Fruit fly (Drosophila melanogaster): Measurements from ENCODE around the gene CG34450.

CG34450 gene

DNA sequence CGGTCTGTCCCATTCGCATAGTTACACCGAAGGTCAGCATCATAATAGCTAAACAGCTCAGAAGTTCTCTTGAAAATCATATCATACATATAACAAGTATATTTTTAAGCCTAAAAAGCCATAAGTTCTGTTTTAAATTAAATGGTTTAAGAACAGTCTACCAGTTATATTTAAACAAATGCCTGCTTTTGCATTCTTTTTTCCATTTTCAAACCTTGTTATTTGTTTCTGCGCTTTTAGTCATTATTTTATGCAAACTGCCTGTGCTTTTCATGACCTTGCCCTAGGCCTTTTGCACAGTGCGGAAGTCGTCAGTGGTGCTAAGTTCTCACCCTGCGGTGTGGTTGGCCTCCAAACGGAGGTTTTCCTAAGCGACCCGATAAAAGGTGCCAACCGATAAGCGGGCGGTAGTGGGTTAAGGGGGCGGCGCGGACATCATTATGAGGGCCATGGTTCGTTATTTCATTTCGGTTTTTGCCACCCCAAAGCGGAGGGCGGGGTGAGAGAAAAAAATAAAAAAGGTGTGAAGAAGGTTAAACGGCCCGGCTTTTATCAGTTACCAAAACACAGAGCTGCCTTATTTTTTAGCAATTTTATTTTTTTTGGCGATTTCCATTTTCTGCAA, 14.3 kb upstream of the CG34450 start (continued):
- TF ChIP-seq CG3919 (GFP tag; optimal IDR thresholded peaks at IDR 0.05) (peak; percentile 69), Eip93F (GFP tag; optimal IDR thresholded peaks at IDR 0.05) (no peak), eg (GFP tag; IDR thresholded peaks at IDR 0.05) (no peak), CG3032 (tag; optimal IDR thresholded peaks at IDR 0.05) (peak; percentile 27), CG6792 (GFP tag; optimal IDR thresholded peaks at IDR 0.05) (peak; percentile 72), fd85E (GFP tag; optimal IDR thresholded peaks at IDR 0.05) (no peak), Ets96B (tag; optimal IDR thresholded peaks at IDR 0.05) (peak; percentile 64), CG6276 (GFP tag; optimal IDR thresholded peaks at IDR 0.05) (peak; percentile 55), CG6854 (GFP tag; optimal IDR thresholded peaks at IDR 0.05) (peak; percentile 15), pdm3 (GFP tag; optimal IDR thresholded peaks at IDR 0.05) (peak; percentile 71), OdsH (GFP tag; optimal IDR thresholded peaks at IDR 0.05) (peak; percentile 63), Hr4 (GFP tag; optimal IDR thresholded peaks at IDR 0.05) (peak; percentile 56), CG6163 (GFP tag; IDR thresholded peaks at IDR 0.05) (no peak; the same call in 2 of the 3 replicates), CG32006 (GFP tag; optimal IDR thresholded peaks at IDR 0.05) (peak; percentile 75), Smox (GFP tag; optimal IDR thresholded peaks at IDR 0.05) (peak; percentile 62), fkh (GFP tag; optimal IDR thresholded peaks at IDR 0.05) (peak; percentile 22), lz (GFP tag; optimal IDR thresholded peaks at IDR 0.05) (peak; percentile 74)

DNA sequence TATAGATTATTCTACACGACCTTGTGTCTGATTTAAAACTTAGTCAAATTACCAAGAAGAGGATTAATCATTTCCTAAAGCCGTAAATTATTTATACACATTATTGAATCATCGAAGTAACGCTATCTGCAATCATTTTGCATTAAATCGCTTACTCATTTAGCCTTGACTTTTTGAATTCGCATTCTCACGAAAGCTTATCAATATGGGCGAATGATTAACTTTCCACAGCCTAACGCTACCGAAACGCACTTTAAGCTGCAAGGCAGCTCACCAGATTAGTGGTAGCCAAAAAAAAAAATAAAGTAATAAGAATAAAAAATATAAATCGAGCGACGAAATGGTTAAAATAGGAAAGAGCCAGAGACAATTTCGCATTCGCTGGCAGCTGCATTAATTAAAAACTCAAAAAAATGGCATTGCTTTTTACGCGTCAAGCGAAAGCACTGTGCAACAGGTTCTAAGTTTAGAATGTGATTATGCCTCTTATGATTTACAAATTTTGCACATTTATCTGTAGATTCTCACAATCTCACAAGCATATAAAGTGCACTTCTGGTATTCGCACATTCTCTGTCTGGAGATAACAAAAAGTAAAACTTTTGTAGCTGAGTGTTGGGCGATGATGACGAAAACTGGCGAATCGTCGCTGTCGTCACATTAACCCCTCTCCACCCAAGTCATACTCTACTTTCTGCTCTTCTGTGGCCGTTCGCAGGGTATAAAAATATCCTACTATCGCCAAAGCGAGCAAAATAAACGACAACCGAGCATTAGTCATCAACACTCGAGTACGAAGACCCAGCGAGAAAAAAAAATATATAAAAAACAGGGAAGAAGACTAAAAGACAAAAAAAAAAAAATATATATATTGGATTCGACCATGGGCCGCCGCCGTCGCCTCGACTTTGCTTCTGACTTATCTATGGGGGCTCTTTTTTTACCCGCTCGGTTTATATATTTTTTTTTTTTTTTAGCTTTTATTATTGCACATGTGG, 13.5 kb upstream of the CG34450 start:
- TF ChIP-seq CG6163 (GFP tag; IDR thresholded peaks at IDR 0.05) (peak; percentile 96), ss (GFP tag; optimal IDR thresholded peaks at IDR 0.05) (peak; percentile 87 to 90), Hr38 (GFP tag; optimal IDR thresholded peaks at IDR 0.05) (no peak), CG15336 (GFP tag; IDR thresholded peaks at IDR 0.05) (peak; percentile 87), CG4318 (GFP tag; optimal IDR thresholded peaks at IDR 0.05) (peak; percentile 61), Ets21C (GFP tag; optimal IDR thresholded peaks at IDR 0.05) (peak; percentile 91), CG8119 (GFP tag; IDR thresholded peaks at IDR 0.05) (peak; percentile 81), dsx (GFP tag; optimal IDR thresholded peaks at IDR 0.05; ENCODE audit: poor library complexity, severe bottlenecking) (peak; percentile 83), CG3032 (tag; optimal IDR thresholded peaks at IDR 0.05) (peak; percentile 47), CG7368 (GFP tag; optimal IDR thresholded peaks at IDR 0.05) (peak; percentile 95), CG3919 (GFP tag; optimal IDR thresholded peaks at IDR 0.05) (peak; percentile 92), Hr39 (GFP tag; optimal IDR thresholded peaks at IDR 0.05) (peak; percentile 95), CG34406 (GFP tag; optimal IDR thresholded peaks at IDR 0.05) (peak; percentile 88), spab (GFP tag; optimal IDR thresholded peaks at IDR 0.05) (peak; percentile 68), pdm3 (GFP tag; optimal IDR thresholded peaks at IDR 0.05) (peak; percentile 90), Ets96B (tag; optimal IDR thresholded peaks at IDR 0.05) (peak; percentile 87), Sox15 (GFP tag; optimal IDR thresholded peaks at IDR 0.05) (peak; percentile 88), CG8319 (GFP tag; optimal IDR thresholded peaks at IDR 0.05) (peak; percentile 90), fd59A (GFP tag; optimal IDR thresholded peaks at IDR 0.05) (peak; percentile 80), svp (GFP tag) (peak; percentile 92), fd85E (GFP tag; optimal IDR thresholded peaks at IDR 0.05) (peak; percentile 84), CG8632 (GFP tag; optimal IDR thresholded peaks at IDR 0.05) (peak; percentile 86), CG32006 (GFP tag; optimal IDR thresholded peaks at IDR 0.05) (peak; percentile 81), acj6 (GFP tag; optimal IDR thresholded peaks at IDR 0.05) (peak; percentile 92), dac (GFP tag; optimal IDR thresholded peaks at IDR 0.05) (peak; percentile 76), CG9139 (GFP tag; optimal IDR thresholded peaks at IDR 0.05) (peak; percentile 76), vri (GFP tag; optimal IDR thresholded peaks at IDR 0.05) (peak; percentile 91), net (GFP tag; optimal IDR thresholded peaks at IDR 0.05) (peak; percentile 84), CG11902 (GFP tag; optimal IDR thresholded peaks at IDR 0.05) (peak; percentile 86), Sox102F (GFP tag; optimal IDR thresholded peaks at IDR 0.05) (peak; percentile 93), OdsH (GFP tag; optimal IDR thresholded peaks at IDR 0.05) (peak; percentile 89), topi (GFP tag; optimal IDR thresholded peaks at IDR 0.05) (peak; percentile 95), achi (GFP tag; optimal IDR thresholded peaks at IDR 0.05) (peak; percentile 89), CG10631 (GFP tag; optimal IDR thresholded peaks at IDR 0.05) (peak; percentile 84), CG1621 (tag; optimal IDR thresholded peaks at IDR 0.05) (peak; percentile 89), CG6808 (GFP tag; optimal IDR thresholded peaks at IDR 0.05) (peak; percentile 76), CG10669 (GFP tag; optimal IDR thresholded peaks at IDR 0.05) (peak; percentile 90)

All from whole organism, prepupa.